Worm (Caenorhabditis elegans) whole organism, early embryonic: ENCODE measurements around the gene egl-36.

Experiments
- B0310.2 ChIP-seq: sonication (generic microtip); optimal IDR thresholded peaks from 2 replicates; lab custom pipeline; 2016; ENCODE audit warnings: mild to moderate bottlenecking, missing genetic modification characterization, missing compliant biosample characterization
- F13C5.2 ChIP-seq: sonication (generic microtip); optimal IDR thresholded peaks from 2 replicates; lab custom pipeline; 2017; ENCODE audit warnings: mild to moderate bottlenecking, missing genetic modification characterization, inconsistent platforms, missing compliant biosample characterization
- ama-1 ChIP-seq: fragments of 150-350 bp; optimal IDR thresholded peaks from 2 replicates; lab custom pipeline; 2014
- ceh-13 ChIP-seq: fragments of 200-800 bp; sonication (Bioruptor generic); optimal IDR thresholded peaks from 2 replicates; lab custom pipeline; 2018; ENCODE audit warnings: mild to moderate bottlenecking, missing genetic modification characterization, missing compliant biosample characterization
- hmg-4 ChIP-seq: fragments of 200-800 bp; sonication (Bioruptor generic); optimal IDR thresholded peaks from 2 replicates; lab custom pipeline; 2018; ENCODE audit warnings: mild to moderate bottlenecking, missing genetic modification characterization, missing compliant biosample characterization
- scrt-1 ChIP-seq: fragments of 200-800 bp; sonication (Bioruptor generic); IDR thresholded peaks from 2 replicates; pipeline ENCODE4 v1.3.6; 2022; ENCODE audit warnings: missing genetic modification characterization, missing compliant biosample characterization
- sea-1 ChIP-seq: fragments of 200-800 bp; sonication (Bioruptor generic); conservative IDR thresholded peaks from 2 replicates; pipeline ENCODE4 v1.3.6; 2022; ENCODE audit warnings: missing genetic modification characterization, missing compliant biosample characterization
- tbx-11 ChIP-seq: fragments of 200-800 bp; sonication (Bioruptor generic); IDR thresholded peaks from 2 replicates; pipeline ENCODE4 v1.3.6; 2022; ENCODE audit warnings: missing genetic modification characterization, missing compliant biosample characterization
- tbx-37 ChIP-seq: fragments of 200-800 bp; sonication (Bioruptor generic); conservative IDR thresholded peaks from 2 replicates; pipeline ENCODE4 v1.3.6; 2022; ENCODE audit warnings: missing genetic modification reagents, missing genetic modification characterization, missing compliant biosample characterization

DNA sequence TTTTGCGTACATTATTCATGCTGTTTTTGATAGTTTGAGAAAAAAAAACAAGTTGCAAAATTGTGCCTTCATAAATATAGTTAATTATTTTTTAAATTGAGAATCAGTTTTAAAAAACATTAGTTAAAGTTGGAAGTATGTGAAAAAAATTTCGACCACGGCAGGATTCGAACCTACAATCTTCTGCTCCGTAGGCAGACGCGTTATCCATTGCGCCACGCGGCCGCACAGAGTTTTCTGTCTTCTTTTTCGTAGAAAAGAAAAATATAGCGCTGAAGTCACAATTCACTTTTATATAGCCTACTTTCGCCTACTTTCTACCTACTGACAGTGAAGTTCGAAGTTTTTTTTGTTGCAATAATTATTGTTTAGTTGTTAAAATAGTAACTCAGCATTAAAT is 2.3 kb upstream of the egl-36 start:
- no peak for TF ChIP-seq hmg-4
- TF ChIP-seq ama-1 (lab: Kevin White, UChicago): no peak
- no peak for TF ChIP-seq sea-1 (GFP tag; lab: Robert Waterston, UW)
- TF ChIP-seq tbx-37 (GFP tag; lab: Robert Waterston, UW): no peak
- no peak for TF ChIP-seq scrt-1 (GFP tag; lab: Robert Waterston, UW)
- TF ChIP-seq ceh-13 (GFP tag; lab: Kevin White, UChicago): no peak
- no peak for TF ChIP-seq tbx-11
- TF ChIP-seq F13C5.2 (tag; lab: Kevin White, UChicago): no peak
- no peak for TF ChIP-seq B0310.2
